Worm (Caenorhabditis elegans): ENCODE results near the gene Y79H2A.4.

- no peak for TF ChIP-seq ceh-36 (tag; optimal IDR thresholded peaks at IDR 0.05)
- no peak for TF ChIP-seq ets-7 (tag; optimal IDR thresholded peaks at IDR 0.05)
- no peak for TF ChIP-seq ama-1 (optimal IDR thresholded peaks at IDR 0.05)
- TF ChIP-seq aly-1 (tag; optimal IDR thresholded peaks at IDR 0.05): no peak
- TF ChIP-seq hmbx-1 (tag; optimal IDR thresholded peaks at IDR 0.05): no peak
- no peak for TF ChIP-seq hnd-1 (tag; optimal IDR thresholded peaks at IDR 0.05)
- TF ChIP-seq B0310.2 (tag; optimal IDR thresholded peaks at IDR 0.05): no peak
- TF ChIP-seq ceh-13 (GFP tag; optimal IDR thresholded peaks at IDR 0.05): no peak
- TF ChIP-seq tra-4 (tag; optimal IDR thresholded peaks at IDR 0.05): no peak
- TF ChIP-seq pes-1 (GFP tag; IDR thresholded peaks at IDR 0.05): no peak
- no peak for TF ChIP-seq flt-1 (GFP tag; IDR thresholded peaks at IDR 0.05)
Observed at ce11 chrIII:12063934-12064333, 22.8 kb downstream of the Y79H2A.4 start.
